Fruit fly (Drosophila melanogaster): ENCODE data around the gene CG42594.

DNA sequence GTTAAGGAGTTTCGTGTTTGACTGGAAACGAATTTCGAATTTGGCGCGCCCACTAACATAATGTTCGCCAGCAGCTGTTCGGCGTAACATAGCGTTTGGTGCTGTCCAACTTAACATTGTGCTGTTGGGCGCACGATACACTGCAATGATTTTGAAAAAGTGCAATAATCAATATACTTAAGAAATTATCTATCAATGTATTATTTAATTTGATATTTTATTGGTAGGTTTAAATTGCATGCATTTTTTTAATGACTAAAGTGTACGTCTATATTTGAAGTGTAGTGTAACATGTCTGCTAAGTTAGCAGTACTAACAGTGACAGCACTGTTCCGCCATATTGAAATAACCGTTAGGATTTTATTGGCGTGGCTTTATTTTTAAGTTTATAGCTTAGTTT lies 65.9 kb downstream of the CG42594 start, which contains the start of gene CG6927:
- peak; percentile 34 to 53 for TF ChIP-seq salr (GFP tag; optimal IDR thresholded peaks at IDR 0.05)
- TF ChIP-seq CG34406 (GFP tag; optimal IDR thresholded peaks at IDR 0.05): peak; percentile 44
- peak; percentile 71 for TF ChIP-seq CG6792 (GFP tag; optimal IDR thresholded peaks at IDR 0.05)
- peak; percentile 47 for TF ChIP-seq cyc (GFP tag; optimal IDR thresholded peaks at IDR 0.05)
- peak; percentile 76 for TF ChIP-seq OdsH (GFP tag; optimal IDR thresholded peaks at IDR 0.05)
- peak; percentile 73 for TF ChIP-seq acj6 (GFP tag; optimal IDR thresholded peaks at IDR 0.05)
- peak; percentile 44 for TF ChIP-seq Sox15 (GFP tag; optimal IDR thresholded peaks at IDR 0.05)
- no peak for TF ChIP-seq vri (GFP tag; optimal IDR thresholded peaks at IDR 0.05)

All from whole organism, prepupa.